Worm (Caenorhabditis elegans) whole organism, L4 larva: ENCODE results near the gene F11A5.5.
A peak's percentile ranks its signal among the peaks of the same experiment; 100 is the strongest.

ENCODE experiments used
- F37D6.2 ChIP-seq: sonication (generic microtip); optimal IDR thresholded peaks from 2 replicates; lab custom pipeline; 2016; ENCODE audit warnings: mild to moderate bottlenecking, missing genetic modification characterization, missing compliant biosample characterization
- F44E2.7 ChIP-seq: fragments of 200-800 bp; sonication (Bioruptor generic); IDR thresholded peaks from 2 replicates; pipeline ENCODE4 v2.1.2; 2022; ENCODE audit warnings: missing genetic modification characterization, missing compliant biosample characterization
- T20F7.1 ChIP-seq: fragments of 200-800 bp; sonication (Bioruptor generic); optimal IDR thresholded peaks from 2 replicates; lab custom pipeline; 2018; ENCODE audit warnings: mild to moderate bottlenecking, missing genetic modification characterization, missing compliant biosample characterization
- T26A8.4 ChIP-seq: fragments of 200-800 bp; sonication (Bioruptor generic); IDR thresholded peaks from 2 replicates; pipeline ENCODE4 v1.3.6; 2022; ENCODE audit warnings: missing genetic modification characterization, missing compliant biosample characterization
- ZK337.2 ChIP-seq: fragments of 200-800 bp; sonication (Bioruptor generic); IDR thresholded peaks from 2 replicates; pipeline ENCODE4 v1.3.6; 2022; ENCODE audit warnings: missing genetic modification reagents, missing genetic modification characterization, missing compliant biosample characterization
- ZK546.5 ChIP-seq, 2 experiments: sonication (generic microtip); optimal IDR thresholded peaks; 2 replicates each; lab custom pipeline; 2017; ENCODE audit warnings: missing biosample characterization in 2 of 2, missing genetic modification characterization in 2 of 2
- aha-1 ChIP-seq: fragments of 150-350 bp; peaks from one replicate; lab custom pipeline; 2014; ENCODE audit warnings: missing biosample characterization, missing genetic modification characterization
- attf-4 ChIP-seq: sonication (generic microtip); optimal IDR thresholded peaks from 3 replicates; lab custom pipeline; 2017; ENCODE audit warnings: missing biosample characterization, missing genetic modification characterization
- ceh-20 ChIP-seq: fragments of 200-800 bp; sonication (Bioruptor generic); IDR thresholded peaks from 2 replicates; pipeline ENCODE4 v1.3.6; 2022; ENCODE audit warnings: missing genetic modification reagents, missing genetic modification characterization, missing compliant biosample characterization
- ceh-28 ChIP-seq: fragments of 150-350 bp; optimal IDR thresholded peaks from 2 replicates; lab custom pipeline; 2014; ENCODE audit warnings: missing biosample characterization, missing genetic modification reagents, missing genetic modification characterization
- ceh-44 ChIP-seq: fragments of 200-800 bp; sonication (Bioruptor generic); IDR thresholded peaks from 2 replicates; pipeline ENCODE4 v1.3.6; 2022; ENCODE audit warnings: missing genetic modification reagents, missing genetic modification characterization, missing compliant biosample characterization
- daf-12 ChIP-seq: fragments of 150-350 bp; optimal IDR thresholded peaks from 2 replicates; lab custom pipeline; 2014; ENCODE audit warnings: missing biosample characterization, missing genetic modification reagents, missing genetic modification characterization
- daf-19 ChIP-seq: fragments of 200-800 bp; sonication (Bioruptor generic); conservative IDR thresholded peaks from 2 replicates; pipeline ENCODE4 v1.3.6; 2022; ENCODE audit warnings: missing genetic modification characterization, missing compliant biosample characterization
- daf-8 ChIP-seq: fragments of 200-800 bp; sonication (Bioruptor generic); IDR thresholded peaks from 2 replicates; pipeline ENCODE4 v1.3.6; 2022; ENCODE audit warnings: missing genetic modification characterization, missing compliant biosample characterization
- dmd-9 ChIP-seq: fragments of 200-800 bp; sonication (Bioruptor generic); IDR thresholded peaks from 2 replicates; pipeline ENCODE4 v1.3.6; 2022; ENCODE audit warnings: missing genetic modification reagents, missing genetic modification characterization, missing compliant biosample characterization
- dpl-1 ChIP-seq: fragments of 150-350 bp; optimal IDR thresholded peaks from 2 replicates; lab custom pipeline; 2014; ENCODE audit warnings: missing biosample characterization, missing genetic modification reagents, missing genetic modification characterization
- duxl-1 ChIP-seq: sonication (generic microtip); optimal IDR thresholded peaks from 2 replicates; lab custom pipeline; 2016; ENCODE audit warnings: mild to moderate bottlenecking, missing genetic modification characterization, moderate library complexity, missing compliant biosample characterization; ENCODE audit not compliant: poor library complexity
- gei-8 ChIP-seq: fragments of 200-800 bp; sonication (Bioruptor generic); optimal IDR thresholded peaks from 2 replicates; lab custom pipeline; 2018; ENCODE audit warnings: mild to moderate bottlenecking, missing genetic modification characterization, missing compliant biosample characterization
- hmg-1.1 ChIP-seq: fragments of 200-800 bp; sonication (Bioruptor generic); IDR thresholded peaks from 2 replicates; pipeline ENCODE4 v1.3.6; 2022; ENCODE audit warnings: missing genetic modification reagents, missing genetic modification characterization, missing compliant biosample characterization
- jun-1 ChIP-seq: fragments of 150-350 bp; optimal IDR thresholded peaks from 2 replicates; lab custom pipeline; 2014; ENCODE audit warnings: missing biosample characterization, missing genetic modification reagents, missing genetic modification characterization
- lin-13 ChIP-seq: fragments of 150-350 bp; optimal IDR thresholded peaks from 2 replicates; lab custom pipeline; 2014; ENCODE audit warnings: missing biosample characterization, missing genetic modification reagents, missing genetic modification characterization
- lin-29 ChIP-seq: fragments of 200-800 bp; sonication (Bioruptor generic); IDR thresholded peaks from 2 replicates; pipeline ENCODE4 v1.3.6; 2022; ENCODE audit warnings: missing genetic modification reagents, missing genetic modification characterization, missing compliant biosample characterization
- lir-3 ChIP-seq: sonication (generic microtip); optimal IDR thresholded peaks from 2 replicates; lab custom pipeline; 2016; ENCODE audit warnings: mild to moderate bottlenecking, missing genetic modification characterization, missing compliant biosample characterization
- madf-5 ChIP-seq, 2 experiments: fragments of 200-800 bp; sonication (Bioruptor generic); IDR thresholded peaks; 2 replicates each; pipeline ENCODE4 v1.3.6; 2022; ENCODE audit warnings: missing compliant biosample characterization in 2 of 2, missing genetic modification characterization in 2 of 2
- mdl-1 ChIP-seq, 2 experiments: fragments of 150-350 bp in 1 of 2; sonication (generic microtip) in 1 of 2; optimal IDR thresholded peaks; 2 replicates each; lab custom pipeline; 2014 to 2017; ENCODE audit warnings: missing biosample characterization in 2 of 2, missing genetic modification characterization in 2 of 2
- mdt-29 ChIP-seq: fragments of 200-800 bp; sonication (Bioruptor generic); IDR thresholded peaks from 2 replicates; pipeline ENCODE4 v1.3.6; 2022; ENCODE audit warnings: missing genetic modification reagents, missing genetic modification characterization, missing compliant biosample characterization
- mes-2 ChIP-seq: sonication (generic microtip); optimal IDR thresholded peaks from 2 replicates; lab custom pipeline; 2016; ENCODE audit warnings: missing genotype, mild to moderate bottlenecking, missing genetic modification characterization, missing compliant biosample characterization; ENCODE audit not compliant: poor library complexity, severe bottlenecking
- nhr-11 ChIP-seq: fragments of 150-350 bp; optimal IDR thresholded peaks from 2 replicates; lab custom pipeline; 2014; ENCODE audit warnings: missing biosample characterization, missing genetic modification characterization
- nhr-28 ChIP-seq: fragments of 150-350 bp; optimal IDR thresholded peaks from 2 replicates; lab custom pipeline; 2014; ENCODE audit warnings: missing biosample characterization, missing genetic modification characterization
- nhr-41 ChIP-seq: fragments of 200-800 bp; sonication (Bioruptor generic); IDR thresholded peaks from 2 replicates; pipeline ENCODE4 v1.3.6; 2022; ENCODE audit warnings: missing genetic modification reagents, missing genetic modification characterization, missing compliant biosample characterization
- nhr-76 ChIP-seq: fragments of 150-350 bp; optimal IDR thresholded peaks from 2 replicates; lab custom pipeline; 2014; ENCODE audit warnings: missing biosample characterization, missing genetic modification characterization
- nhr-77 ChIP-seq: fragments of 150-350 bp; optimal IDR thresholded peaks from 2 replicates; lab custom pipeline; 2014; ENCODE audit warnings: missing biosample characterization, missing genetic modification characterization
- pha-4 ChIP-seq, 2 experiments: fragments of 150-350 bp in 1 of 2; fragments of 200-800 bp in 1 of 2; sonication (Bioruptor generic) in 1 of 2; IDR thresholded peaks in 1 of 2; optimal IDR thresholded peaks in 1 of 2; 2 replicates each; pipeline versions ENCODE4 v1.3.6 to Lab custom; 2014 to 2022; ENCODE audit warnings: missing genetic modification characterization in 2 of 2, missing genetic modification reagents in 2 of 2, missing biosample characterization in 1 of 2, missing compliant biosample characterization in 1 of 2
- sdz-12 ChIP-seq: fragments of 200-800 bp; sonication (Bioruptor generic); optimal IDR thresholded peaks from 2 replicates; lab custom pipeline; 2018; ENCODE audit warnings: mild to moderate bottlenecking, missing genetic modification characterization, missing compliant biosample characterization
- set-16 ChIP-seq: fragments of 200-800 bp; sonication (Bioruptor generic); IDR thresholded peaks from 2 replicates; pipeline ENCODE4 v1.3.6; 2022; ENCODE audit warnings: missing genetic modification reagents, missing genetic modification characterization, missing compliant biosample characterization
- snpc-4 ChIP-seq: fragments of 150-350 bp; optimal IDR thresholded peaks from 2 replicates; lab custom pipeline; 2014; ENCODE audit warnings: missing biosample characterization, missing genetic modification characterization
- tra-1 ChIP-seq: fragments of 200-800 bp; sonication (Bioruptor generic); IDR thresholded peaks from 2 replicates; pipeline ENCODE4 v1.3.6; 2022; ENCODE audit warnings: missing genetic modification reagents, missing genetic modification characterization, missing compliant biosample characterization
- unc-62 ChIP-seq, 3 experiments: fragments of 150-350 bp in 1 of 3; sonication (generic microtip); optimal IDR thresholded peaks in 2 of 3; peaks in 1 of 3; 1 replicate in 1 of 3; 2 replicates in 2 of 3; lab custom pipeline; 2014 to 2017; ENCODE audit warnings: missing biosample characterization in 3 of 3, missing genetic modification characterization in 3 of 3, missing genetic modification reagents in 3 of 3, missing genotype in 1 of 3
- vab-7 ChIP-seq: fragments of 200-800 bp; sonication (Bioruptor generic); IDR thresholded peaks from 2 replicates; pipeline ENCODE4 v1.3.6; 2022; ENCODE audit warnings: missing genetic modification reagents, missing genetic modification characterization, missing compliant biosample characterization
- zfp-2 ChIP-seq: sonication (generic microtip); optimal IDR thresholded peaks from 2 replicates; lab custom pipeline; 2016; ENCODE audit warnings: mild to moderate bottlenecking, missing genetic modification characterization, missing compliant biosample characterization
- zip-2 ChIP-seq: fragments of 150-350 bp; optimal IDR thresholded peaks from 2 replicates; lab custom pipeline; 2014; ENCODE audit warnings: missing biosample characterization, missing genetic modification characterization

F11A5.5 gene

ce11 chrV:16202618-16203017 lies 4.5 kb downstream of the F11A5.5 start, which contains the start of gene F11A5.18:
Gene F11A5.18, plus strand, starts transcription at chrV:16202918.
- TF ChIP-seq F37D6.2 (tag; lab: Kevin White, UChicago) (no peak), daf-12 (tag; lab: Kevin White, UChicago) (no peak), sdz-12 (GFP tag; lab: Kevin White, UChicago) (no peak), mdt-29 (GFP tag; lab: Robert Waterston, UW) (no peak), unc-62 (GFP tag; optimal IDR thresholded peaks at IDR 0.05 in 1 of 2; lab: Kevin White, UChicago) (no peak), unc-62 (tag; optimal IDR thresholded peaks at IDR 0.05; lab: Kevin White, UChicago) (no peak), pha-4 (GFP tag; IDR thresholded peaks at IDR 0.05; lab: Robert Waterston, UW) (no peak), pha-4 (tag; optimal IDR thresholded peaks at IDR 0.05; lab: Kevin White, UChicago) (no peak), zip-2 (tag; lab: Kevin White, UChicago) (no peak)

- TF ChIP-seq ceh-44 (GFP tag; lab: Robert Waterston, UW): no peak
- peak in 1 of 2 experiments; percentile 13 for TF ChIP-seq unc-62 (GFP tag; optimal IDR thresholded peaks at IDR 0.05 in 1 of 2; lab: Kevin White, UChicago)
- no peak for TF ChIP-seq unc-62 (tag; optimal IDR thresholded peaks at IDR 0.05; lab: Kevin White, UChicago)
- no peak for TF ChIP-seq dmd-9 (GFP tag; lab: Robert Waterston, UW)
These were observed 6.8 kb downstream of the F11A5.5 start, which contains the start of gene irld-26 for ce11 chrV:16204888-16205287. Gene irld-26, plus strand, starts transcription at chrV:16205188.

ce11 chrV:16209837-16210236 lies 11.7 kb downstream of the F11A5.5 start, which contains the start of gene oac-15:
Gene oac-15, minus strand, starts transcription at chrV:16209937.
- TF ChIP-seq hmg-1.1 (GFP tag; lab: Robert Waterston, UW): no peak
- peak; percentile 80 for TF ChIP-seq aha-1 (tag; lab: Kevin White, UChicago)

- TF ChIP-seq jun-1 (tag; lab: Kevin White, UChicago) (no peak), mdl-1 (tag; optimal IDR thresholded peaks at IDR 0.05; lab: Kevin White, UChicago) (no peak), set-16 (GFP tag; lab: Robert Waterston, UW) (peak; percentile 63), zfp-2 (tag; lab: Kevin White, UChicago) (no peak), tra-1 (GFP tag; lab: Robert Waterston, UW) (no peak), nhr-76 (no peak), madf-5 (GFP tag; IDR thresholded peaks at IDR 0.05; lab: Robert Waterston, UW) (no peak), nhr-28 (tag; lab: Kevin White, UChicago) (no peak), T26A8.4 (no peak)
These were observed 12.3 kb downstream of the F11A5.5 start, which contains the start of gene F11A5.16 for ce11 chrV:16210257-16211002. Gene F11A5.16, plus strand, starts transcription at chrV:16210952.

ce11 chrV:16211713-16212112 lies 13.6 kb downstream of the F11A5.5 start:
- TF ChIP-seq ceh-20 (GFP tag; lab: Robert Waterston, UW): no peak
- peak in 1 of 2 experiments; percentile 60 for TF ChIP-seq unc-62 (GFP tag; optimal IDR thresholded peaks at IDR 0.05 in 1 of 2; lab: Kevin White, UChicago)
- TF ChIP-seq unc-62 (tag; optimal IDR thresholded peaks at IDR 0.05; lab: Kevin White, UChicago): no peak
- no peak for TF ChIP-seq T20F7.1 (GFP tag; lab: Kevin White, UChicago)
- no peak for TF ChIP-seq daf-8 (GFP tag; lab: Robert Waterston, UW)
- no peak for TF ChIP-seq ceh-28 (tag; lab: Kevin White, UChicago)
- TF ChIP-seq nhr-77: no peak
- TF ChIP-seq mes-2 (tag; lab: Kevin White, UChicago): no peak
- peak; percentile 8 for TF ChIP-seq aha-1 (tag; lab: Kevin White, UChicago)
- TF ChIP-seq nhr-11: no peak
- TF ChIP-seq duxl-1 (tag; lab: Kevin White, UChicago): no peak
- TF ChIP-seq tra-1 (GFP tag; lab: Robert Waterston, UW): no peak
- TF ChIP-seq nhr-28 (tag; lab: Kevin White, UChicago): peak; percentile 9
- TF ChIP-seq vab-7 (GFP tag; lab: Robert Waterston, UW): no peak
- TF ChIP-seq F44E2.7: no peak
- TF ChIP-seq lin-29 (GFP tag; lab: Robert Waterston, UW): no peak
- no peak for TF ChIP-seq ZK337.2 (GFP tag; lab: Robert Waterston, UW)
- TF ChIP-seq dpl-1 (GFP tag; lab: Kevin White, UChicago): no peak
- no peak for TF ChIP-seq gei-8
- no peak for TF ChIP-seq ZK546.5 (tag; optimal IDR thresholded peaks at IDR 0.05; lab: Kevin White, UChicago)
- no peak for TF ChIP-seq nhr-41 (GFP tag; lab: Robert Waterston, UW)
- TF ChIP-seq attf-4 (tag; lab: Kevin White, UChicago): no peak
- TF ChIP-seq daf-19 (GFP tag; lab: Robert Waterston, UW): no peak
- TF ChIP-seq lin-13 (GFP tag; lab: Kevin White, UChicago): no peak
- no peak for TF ChIP-seq snpc-4 (tag; lab: Kevin White, UChicago)
- TF ChIP-seq lir-3 (tag; lab: Kevin White, UChicago): no peak
